Worm (Caenorhabditis elegans) whole organism, L4/young adult: ENCODE measurements around the gene snf-12.

Experiments
- W03F9.2 ChIP-seq: fragments of 150-350 bp; optimal IDR thresholded peaks from 2 replicates; lab custom pipeline; 2014; ENCODE audit warnings: missing biosample characterization, missing genetic modification characterization
- dao-5 ChIP-seq: sonication (generic microtip); optimal IDR thresholded peaks from 2 replicates; lab custom pipeline; 2016; ENCODE audit warnings: missing genotype, missing genetic modification characterization, moderate library complexity, missing compliant biosample characterization

- TF ChIP-seq W03F9.2 (tag; lab: Kevin White, UChicago) = no peak
- no peak for TF ChIP-seq dao-5 (tag; lab: Kevin White, UChicago)
These were observed 47.6 kb downstream of the snf-12 start, which contains the start of gene F47E1.1 for ce11 chrX:9076886-9077285.
